Fruit fly (Drosophila melanogaster) whole organism, embryonic: ENCODE results near the gene UK114.

Source experiments
- Abd-B ChIP-seq: fragments of 200-800 bp; sonication (Bioruptor generic); optimal IDR thresholded peaks from 2 replicates; lab custom pipeline; 2018; ENCODE audit warnings: missing biosample characterization, mild to moderate bottlenecking, missing genetic modification characterization, moderate library complexity
- CG10565 ChIP-seq: fragments of 200-800 bp; sonication (Bioruptor generic); optimal IDR thresholded peaks from 3 replicates; lab custom pipeline; 2016; ENCODE audit warnings: missing biosample characterization, mild to moderate bottlenecking, missing genetic modification characterization
- CG11247 ChIP-seq: fragments of 200-800 bp; sonication (Bioruptor generic); IDR thresholded peaks from 2 replicates; pipeline ENCODE4 v1.3.6; 2022; ENCODE audit warnings: missing biosample characterization, missing genetic modification characterization
- CG11504 ChIP-seq: fragments of 200-800 bp; sonication (Bioruptor generic); optimal IDR thresholded peaks from 3 replicates; lab custom pipeline; 2019; ENCODE audit warnings: missing biosample characterization, mild to moderate bottlenecking, missing genetic modification characterization, moderate library complexity
- CG12299 ChIP-seq: fragments of 200-800 bp; sonication (Bioruptor generic); optimal IDR thresholded peaks from 2 replicates; lab custom pipeline; 2018; ENCODE audit warnings: missing biosample characterization, mild to moderate bottlenecking, missing genetic modification characterization
- CG12391 ChIP-seq: fragments of 200-800 bp; sonication (Bioruptor generic); optimal IDR thresholded peaks from 3 replicates; lab custom pipeline; 2018; ENCODE audit warnings: missing biosample characterization, mild to moderate bottlenecking, missing genetic modification characterization, moderate library complexity
- CG13424 ChIP-seq: fragments of 200-800 bp; sonication (Bioruptor generic); optimal IDR thresholded peaks from 2 replicates; lab custom pipeline; 2019; ENCODE audit warnings: missing biosample characterization, mild to moderate bottlenecking, missing genetic modification characterization, moderate library complexity
- CG13775 ChIP-seq: fragments of 200-800 bp; sonication (Bioruptor generic); optimal IDR thresholded peaks from 3 replicates; lab custom pipeline; 2017; ENCODE audit warnings: missing biosample characterization, mild to moderate bottlenecking, missing genetic modification characterization
- CG14860 ChIP-seq: fragments of 200-800 bp; sonication (Bioruptor generic); IDR thresholded peaks from 3 replicates; pipeline ENCODE4 v1.3.6; 2022; ENCODE audit warnings: missing biosample characterization, missing genetic modification characterization; ENCODE audit not compliant: partially characterized antibody
- CG15269 ChIP-seq: fragments of 200-800 bp; sonication (Bioruptor generic); optimal IDR thresholded peaks from 2 replicates; lab custom pipeline; 2018; ENCODE audit warnings: missing biosample characterization, mild to moderate bottlenecking, missing genetic modification characterization, moderate library complexity
- CG15601 ChIP-seq: fragments of 200-800 bp; sonication (Bioruptor generic); optimal IDR thresholded peaks from 3 replicates; lab custom pipeline; 2019; ENCODE audit warnings: missing biosample characterization, mild to moderate bottlenecking, missing genetic modification characterization, moderate library complexity
- CG1603 ChIP-seq: fragments of 200-800 bp; sonication (Bioruptor generic); optimal IDR thresholded peaks from 2 replicates; lab custom pipeline; 2019; ENCODE audit warnings: missing biosample characterization, mild to moderate bottlenecking, missing genetic modification characterization, moderate library complexity
- CG17829 ChIP-seq: fragments of 200-800 bp; optimal IDR thresholded peaks from 2 replicates; lab custom pipeline; 2019; ENCODE audit warnings: missing biosample characterization, mild to moderate bottlenecking, missing genetic modification characterization, moderate library complexity
- CG18262 ChIP-seq: fragments of 200-800 bp; optimal IDR thresholded peaks from 3 replicates; lab custom pipeline; 2019; ENCODE audit warnings: missing biosample characterization, mild to moderate bottlenecking, missing genetic modification characterization, moderate library complexity
- CG3281 ChIP-seq: fragments of 200-800 bp; sonication (Bioruptor generic); optimal IDR thresholded peaks from 3 replicates; lab custom pipeline; 2017; ENCODE audit warnings: missing biosample characterization, mild to moderate bottlenecking, missing genetic modification characterization
- CG4424 ChIP-seq: fragments of 200-800 bp; sonication (Bioruptor generic); optimal IDR thresholded peaks from 3 replicates; lab custom pipeline; 2016; ENCODE audit warnings: missing biosample characterization, missing genetic modification characterization
- CG4617 ChIP-seq: fragments of 200-800 bp; sonication (Bioruptor generic); optimal IDR thresholded peaks from 3 replicates; lab custom pipeline; 2016; ENCODE audit warnings: missing biosample characterization, missing genetic modification characterization, borderline replicate concordance
- CG7271 ChIP-seq: fragments of 200-800 bp; sonication (Bioruptor generic); optimal IDR thresholded peaks from 2 replicates; lab custom pipeline; 2018; ENCODE audit warnings: missing biosample characterization, mild to moderate bottlenecking, missing genetic modification characterization, moderate library complexity
- CG8478 ChIP-seq: fragments of >200 bp; optimal IDR thresholded peaks from 2 replicates; lab custom pipeline; 2018
- CG9437 ChIP-seq: fragments of 200-800 bp; sonication (Bioruptor generic); optimal IDR thresholded peaks from 2 replicates; lab custom pipeline; 2018; ENCODE audit warnings: missing biosample characterization, mild to moderate bottlenecking, missing genetic modification characterization
- Chrac-16 ChIP-seq: fragments of 200-800 bp; sonication (Bioruptor generic); optimal IDR thresholded peaks from 3 replicates; lab custom pipeline; 2016; ENCODE audit warnings: missing biosample characterization, missing genetic modification characterization
- CoRest ChIP-seq: fragments of 200-800 bp; sonication (Bioruptor generic); optimal IDR thresholded peaks from 3 replicates; lab custom pipeline; 2018; ENCODE audit warnings: missing biosample characterization, mild to moderate bottlenecking, missing genetic modification characterization, moderate library complexity
- Dll ChIP-seq: fragments of 200-800 bp; sonication (Bioruptor generic); IDR thresholded peaks from 4 replicates; pipeline ENCODE4 v1.3.6; 2022; ENCODE audit warnings: missing biosample characterization, missing genetic modification characterization; ENCODE audit not compliant: partially characterized antibody
- Dref ChIP-seq: fragments of 200-800 bp; sonication (Bioruptor generic); IDR thresholded peaks from 2 replicates; pipeline ENCODE4 v1.3.6; 2022; ENCODE audit warnings: missing biosample characterization, missing genetic modification characterization
- E2f2 ChIP-seq: fragments of 200-800 bp; sonication (Bioruptor generic); IDR thresholded peaks from 2 replicates; pipeline ENCODE4 v1.3.6; 2022; ENCODE audit warnings: missing biosample characterization, missing genetic modification characterization
- MESR4 ChIP-seq: fragments of 200-800 bp; sonication (Bioruptor generic); optimal IDR thresholded peaks from 2 replicates; lab custom pipeline; 2018; ENCODE audit warnings: missing biosample characterization, mild to moderate bottlenecking, missing genetic modification characterization, moderate library complexity
- Med ChIP-seq: fragments of 200-800 bp; sonication (Bioruptor generic); peaks from one replicate; lab custom pipeline; 2016; ENCODE audit warnings: missing biosample characterization, missing genetic modification characterization, mild to moderate bottlenecking, inconsistent platforms, moderate library complexity
- Ptx1 ChIP-seq: fragments of 200-800 bp; sonication (Bioruptor generic); IDR thresholded peaks from 2 replicates; pipeline ENCODE4 v1.3.6; 2022; ENCODE audit warnings: missing biosample characterization, missing genetic modification characterization
- Rfx ChIP-seq: fragments of 200-800 bp; sonication (Bioruptor generic); IDR thresholded peaks from 2 replicates; pipeline ENCODE4 v1.3.6; 2022; ENCODE audit warnings: missing biosample characterization, missing genetic modification characterization
- Scr ChIP-seq: fragments of 200-800 bp; sonication (Bioruptor generic); IDR thresholded peaks from 2 replicates; pipeline ENCODE4 v1.3.6; 2022; ENCODE audit warnings: missing biosample characterization, missing genetic modification characterization; ENCODE audit not compliant: partially characterized antibody
- Sox100B ChIP-seq: fragments of 200-800 bp; sonication (Bioruptor generic); optimal IDR thresholded peaks from 3 replicates; lab custom pipeline; 2018; ENCODE audit warnings: missing biosample characterization, mild to moderate bottlenecking, missing genetic modification characterization
- Sry-δ ChIP-seq: fragments of 200-800 bp; sonication (Bioruptor generic); optimal IDR thresholded peaks from 2 replicates; lab custom pipeline; 2016; ENCODE audit warnings: missing biosample characterization, missing genetic modification characterization
- ap ChIP-seq: fragments of 200-800 bp; sonication (Bioruptor generic); IDR thresholded peaks from 2 replicates; pipeline ENCODE4 v1.3.6; 2022; ENCODE audit warnings: missing biosample characterization, missing genetic modification characterization
- gem ChIP-seq: fragments of 200-800 bp; sonication (Bioruptor generic); optimal IDR thresholded peaks from 2 replicates; lab custom pipeline; 2019; ENCODE audit warnings: missing biosample characterization, mild to moderate bottlenecking, missing genetic modification characterization, moderate library complexity
- gsb ChIP-seq: fragments of 200-800 bp; sonication (Bioruptor generic); IDR thresholded peaks from 2 replicates; pipeline ENCODE4 v1.3.6; 2022; ENCODE audit warnings: missing biosample characterization, missing genetic modification characterization
- knrl ChIP-seq: fragments of 200-800 bp; sonication (Bioruptor generic); IDR thresholded peaks from 3 replicates; pipeline ENCODE4 v1.3.6; 2022; ENCODE audit warnings: missing biosample characterization, missing genetic modification characterization; ENCODE audit not compliant: partially characterized antibody
- mam ChIP-seq: fragments of 200-800 bp; sonication (Bioruptor generic); optimal IDR thresholded peaks from 3 replicates; lab custom pipeline; 2016; ENCODE audit warnings: missing biosample characterization, missing genetic modification characterization
- nerfin-2 ChIP-seq: fragments of 200-800 bp; sonication (Bioruptor generic); IDR thresholded peaks from 2 replicates; pipeline ENCODE4 v1.3.6; 2022; ENCODE audit warnings: missing biosample characterization, missing genetic modification characterization; ENCODE audit not compliant: partially characterized antibody
- pnt ChIP-seq: fragments of 200-800 bp; sonication (Bioruptor generic); optimal IDR thresholded peaks from 3 replicates; lab custom pipeline; 2016; ENCODE audit warnings: missing biosample characterization, missing genetic modification characterization
- prd ChIP-seq, 3 experiments: fragments of >200 bp in 2 of 3; fragments of 200-800 bp in 1 of 3; sonication (Bioruptor generic) in 1 of 3; optimal IDR thresholded peaks in 2 of 3; IDR thresholded peaks in 1 of 3; 2 replicates in 2 of 3; 3 replicates in 1 of 3; pipeline versions ENCODE4 v1.3.6 to Lab custom; 2017 to 2022; ENCODE audit warnings: missing biosample characterization in 1 of 3, missing genetic modification characterization in 1 of 3
- seq ChIP-seq: fragments of 200-800 bp; sonication (Bioruptor generic); IDR thresholded peaks from 2 replicates; pipeline ENCODE4 v1.3.6; 2022; ENCODE audit warnings: missing biosample characterization, missing genetic modification characterization
- tio ChIP-seq: fragments of 200-800 bp; sonication (Bioruptor generic); optimal IDR thresholded peaks from 2 replicates; lab custom pipeline; 2017; ENCODE audit warnings: missing biosample characterization, missing genetic modification characterization, inconsistent platforms
- zen2 ChIP-seq: fragments of 200-800 bp; sonication (Bioruptor generic); IDR thresholded peaks from 3 replicates; pipeline ENCODE4 v1.3.6; 2022; ENCODE audit warnings: missing biosample characterization, missing genetic modification characterization; ENCODE audit not compliant: partially characterized antibody
- zfh1 ChIP-seq: fragments of 200-800 bp; sonication (Bioruptor generic); IDR thresholded peaks from 3 replicates; pipeline ENCODE4 v1.3.6; 2022; ENCODE audit warnings: missing biosample characterization, missing genetic modification characterization

UK114 gene

DNA sequence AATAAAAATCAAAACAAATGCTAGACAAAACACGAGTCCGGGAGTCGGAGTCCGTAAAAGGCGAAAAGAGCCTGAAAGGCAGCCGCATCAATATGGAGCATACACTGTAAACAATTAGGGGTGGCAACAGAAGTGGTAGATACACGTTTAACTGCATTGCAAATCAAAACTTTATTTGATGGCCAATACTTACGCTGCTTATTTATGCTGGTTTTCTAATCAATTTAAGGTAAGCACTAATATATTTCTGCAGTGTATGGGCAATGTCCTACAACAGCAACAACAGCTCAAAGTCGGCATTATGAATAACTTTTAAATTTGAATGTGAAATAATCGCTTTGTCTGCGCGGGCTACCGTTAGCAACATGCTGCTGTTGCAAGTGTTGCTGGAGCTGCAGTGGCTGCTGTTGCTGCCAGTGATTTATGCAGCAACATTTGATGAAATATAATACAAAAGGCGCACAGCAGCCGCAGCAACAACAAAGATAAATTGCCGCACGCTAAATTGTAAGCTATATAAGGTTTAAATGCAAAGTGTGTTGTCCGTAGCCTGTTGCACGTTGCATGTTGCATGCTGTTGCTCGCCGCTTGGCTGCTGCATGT lies 1.3 kb downstream of the UK114 start (continued):
- TF ChIP-seq prd (optimal IDR thresholded peaks at IDR 0.05; lab: Kevin White, UChicago) (no peak), prd (GFP tag; IDR thresholded peaks at IDR 0.05; lab: Robert Waterston, UW) (peak; percentile 11; the same call in 1 of the 3 replicates), Med (GFP tag; lab: Kevin White, UChicago) (peak; percentile 32), mam (GFP tag; lab: Kevin White, UChicago) (peak; percentile 18), CG4424 (GFP tag; lab: Kevin White, UChicago) (peak; percentile 15), pnt (GFP tag; lab: Kevin White, UChicago) (peak; percentile 0), CG1603 (tag; lab: Kevin White, UChicago) (peak; percentile 39)
- TF ChIP-seq, all 482 proteins: peak for 17

dm6 chr2L:15271757-15272589 lies 2.9 kb downstream of the UK114 start, which contains the start of gene Cul3:
TSS of gene Cul3 (minus strand) at chr2L:15272024.
- TF ChIP-seq zfh1 (GFP tag; lab: Robert Waterston, UW) (0 out of 3 replicates have a peak, but pooled peaks have one; percentile 3), E2f2 (GFP tag; lab: Robert Waterston, UW) (peak; percentile 84), knrl (GFP tag; lab: Robert Waterston, UW) (peak; percentile 83), Ptx1 (peak; percentile 14; the same call in 1 of the 2 replicates), CG12391 (peak; percentile 40), Med (GFP tag; lab: Kevin White, UChicago) (peak; percentile 72), CG13775 (peak; percentile 62), CG9437 (GFP tag; lab: Kevin White, UChicago) (peak; percentile 13), Dref (GFP tag; lab: Robert Waterston, UW) (peak; percentile 70), CG15601 (tag; lab: Kevin White, UChicago) (peak; percentile 8), Rfx (GFP tag; lab: Robert Waterston, UW) (peak; percentile 32; the same call in 1 of the 2 replicates), CoRest (tag; lab: Kevin White, UChicago) (peak; percentile 38), CG15269 (tag; lab: Kevin White, UChicago) (peak; percentile 23), CG7271 (tag; lab: Kevin White, UChicago) (no peak), CG13424 (peak; percentile 15), Chrac-16 (GFP tag; lab: Kevin White, UChicago) (no peak), ap (no peak), CG11247 (no peak), CG1603 (tag; lab: Kevin White, UChicago) (peak; percentile 25), MESR4 (GFP tag; lab: Kevin White, UChicago) (peak; percentile 90), CG8478 (lab: Kevin White, UChicago) (peak; percentile 48), Scr (GFP tag; lab: Robert Waterston, UW) (peak; percentile 85), CG4424 (GFP tag; lab: Kevin White, UChicago) (peak; percentile 9), CG10565 (GFP tag; lab: Kevin White, UChicago) (no peak), zen2 (GFP tag; lab: Robert Waterston, UW) (peak; percentile 58; the same call in 2 of the 3 replicates), tio (no peak), CG18262 (tag; lab: Kevin White, UChicago) (peak; percentile 52), nerfin-2 (GFP tag; lab: Robert Waterston, UW) (peak; percentile 77), Sry-δ (GFP tag; lab: Kevin White, UChicago) (peak; percentile 86), gem (peak; percentile 50), CG4617 (GFP tag; lab: Kevin White, UChicago) (peak; percentile 61), Dll (GFP tag; lab: Robert Waterston, UW) (peak; percentile 85), Sox100B (peak; percentile 21), seq (GFP tag; lab: Robert Waterston, UW) (no peak), CG17829 (tag; lab: Kevin White, UChicago) (peak; percentile 44), CG12299 (tag; lab: Kevin White, UChicago) (peak; percentile 3), CG14860 (GFP tag; lab: Robert Waterston, UW) (peak; percentile 63; the same call in 2 of the 3 replicates), Abd-B (peak; percentile 62), CG3281 (no peak), CG11504 (tag; lab: Kevin White, UChicago) (peak; percentile 57), gsb (no peak)
